Worm (Caenorhabditis elegans) whole organism, early embryonic: ENCODE measurements around the gene clec-136.

ENCODE experiments used
- aly-1 ChIP-seq: sonication (generic microtip); optimal IDR thresholded peaks from 2 replicates; lab custom pipeline; 2016; ENCODE audit warnings: missing genetic modification characterization, missing compliant biosample characterization
- pes-1 ChIP-seq: fragments of 200-800 bp; sonication (Bioruptor generic); IDR thresholded peaks from 2 replicates; pipeline ENCODE4 v1.3.6; 2022; ENCODE audit warnings: missing genetic modification reagents, missing genetic modification characterization, missing compliant biosample characterization
- tra-4 ChIP-seq: sonication (generic microtip); optimal IDR thresholded peaks from 2 replicates; lab custom pipeline; 2017; ENCODE audit warnings: missing genetic modification characterization, missing compliant biosample characterization

- TF ChIP-seq tra-4 (no peak), pes-1 (GFP tag; lab: Robert Waterston, UW) (no peak), aly-1 (tag; lab: Kevin White, UChicago) (no peak)
These were observed 3.6 kb downstream of the clec-136 start, which contains the start of gene pqn-35 for ce11 chrII:4612694-4613093.
